Worm (Caenorhabditis elegans): ENCODE results near the gene lin-2.

ce11 chrX:12375783-12376182, 38.1 kb downstream of the lin-2 start:
- TF ChIP-seq lsy-2 (tag; optimal IDR thresholded peaks at IDR 0.05), result no peak
- TF ChIP-seq ztf-11 (tag; optimal IDR thresholded peaks at IDR 0.05), result no peak
- TF ChIP-seq unc-62 (GFP tag; optimal IDR thresholded peaks at IDR 0.05), result no peak
- TF ChIP-seq cnd-1 (tag; optimal IDR thresholded peaks at IDR 0.05), result no peak
- TF ChIP-seq ceh-83 (GFP tag; optimal IDR thresholded peaks at IDR 0.05), result no peak
- TF ChIP-seq nhr-28 (tag; optimal IDR thresholded peaks at IDR 0.05), result no peak
- no peak for TF ChIP-seq mep-1 (tag; optimal IDR thresholded peaks at IDR 0.05)
- no peak for TF ChIP-seq ham-2 (GFP tag; optimal IDR thresholded peaks at IDR 0.05)
- no peak for TF ChIP-seq elt-3 (tag; optimal IDR thresholded peaks at IDR 0.05)
- no peak for TF ChIP-seq elt-1 (tag; optimal IDR thresholded peaks at IDR 0.05; ENCODE audit: borderline replicate concordance, insufficient read depth)
- no peak for TF ChIP-seq snpc-4 (tag; optimal IDR thresholded peaks at IDR 0.05)

Data from whole organism, mixed stage, embryonic.